Worm (Caenorhabditis elegans): ENCODE results near the gene T26G10.5.

The T26G10.5 gene

DNA sequence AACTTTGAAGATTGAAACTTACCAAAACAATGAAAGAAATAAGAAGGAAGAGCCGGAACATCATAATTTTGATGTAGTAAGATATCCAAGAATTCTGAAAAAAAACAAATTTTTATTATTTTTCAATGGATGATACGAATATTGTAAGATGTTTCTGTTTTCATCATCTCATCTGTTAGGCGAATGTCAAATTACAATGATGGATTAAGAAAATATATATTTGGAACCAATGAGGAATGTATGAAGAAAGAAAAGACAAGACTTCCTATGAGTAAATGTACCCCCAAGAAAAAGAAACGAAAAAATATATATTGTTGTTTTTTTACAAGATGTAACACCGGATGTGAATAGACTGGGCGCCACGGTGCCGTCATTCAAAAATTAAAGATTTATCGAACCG, at the start of gene T26G10.5:
Gene T26G10.5, minus strand, starts transcription at position 101 of the 400 bp plus-strand sequence.
- no peak for TF ChIP-seq skn-1 (tag; optimal IDR thresholded peaks at IDR 0.05)
- TF ChIP-seq nhr-67 (tag; optimal IDR thresholded peaks at IDR 0.05): no peak
- TF ChIP-seq ceh-82 (tag; optimal IDR thresholded peaks at IDR 0.05): no peak
- TF ChIP-seq jun-1 (tag; optimal IDR thresholded peaks at IDR 0.05): no peak
- no peak for TF ChIP-seq pha-4 (tag; optimal IDR thresholded peaks at IDR 0.05)
- TF ChIP-seq elt-1 (tag; optimal IDR thresholded peaks at IDR 0.05): no peak
- TF ChIP-seq zag-1 (tag; optimal IDR thresholded peaks at IDR 0.05): no peak
- TF ChIP-seq mdl-1 (tag; optimal IDR thresholded peaks at IDR 0.05): no peak

DNA sequence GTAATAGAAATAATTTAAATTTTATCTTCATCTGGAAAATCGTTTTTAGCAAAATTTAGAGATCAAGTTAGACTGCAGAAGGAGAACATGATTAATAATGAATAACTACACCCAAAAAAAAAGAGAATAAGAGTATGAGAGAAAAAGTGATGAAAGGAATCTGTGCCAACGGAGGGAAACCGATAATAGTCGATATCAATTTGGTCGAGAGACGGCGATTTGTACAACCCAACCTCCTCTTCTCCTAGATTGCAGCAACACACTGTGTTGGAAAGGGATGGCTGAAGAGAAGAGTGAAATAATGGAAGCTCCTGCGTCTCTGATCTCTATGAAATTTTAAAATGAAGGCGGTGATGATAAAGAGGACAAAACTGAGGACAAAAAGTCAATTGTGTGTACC, 48.3 kb upstream of the T26G10.5 start:
- no peak for TF ChIP-seq ztf-4 (tag; optimal IDR thresholded peaks at IDR 0.05)
- TF ChIP-seq pqm-1 (tag; optimal IDR thresholded peaks at IDR 0.05): peak; percentile 20
- peak; percentile 85 for TF ChIP-seq jun-1 (tag; optimal IDR thresholded peaks at IDR 0.05)
- TF ChIP-seq mml-1 (tag; optimal IDR thresholded peaks at IDR 0.05): no peak
- no peak for TF ChIP-seq nhr-25 (tag; optimal IDR thresholded peaks at IDR 0.05)
- peak; percentile 77 for TF ChIP-seq elt-2 (tag; optimal IDR thresholded peaks at IDR 0.05)
- TF ChIP-seq ceh-28 (tag; optimal IDR thresholded peaks at IDR 0.05): no peak
- no peak for TF ChIP-seq fos-1 (tag; optimal IDR thresholded peaks at IDR 0.05)

DNA sequence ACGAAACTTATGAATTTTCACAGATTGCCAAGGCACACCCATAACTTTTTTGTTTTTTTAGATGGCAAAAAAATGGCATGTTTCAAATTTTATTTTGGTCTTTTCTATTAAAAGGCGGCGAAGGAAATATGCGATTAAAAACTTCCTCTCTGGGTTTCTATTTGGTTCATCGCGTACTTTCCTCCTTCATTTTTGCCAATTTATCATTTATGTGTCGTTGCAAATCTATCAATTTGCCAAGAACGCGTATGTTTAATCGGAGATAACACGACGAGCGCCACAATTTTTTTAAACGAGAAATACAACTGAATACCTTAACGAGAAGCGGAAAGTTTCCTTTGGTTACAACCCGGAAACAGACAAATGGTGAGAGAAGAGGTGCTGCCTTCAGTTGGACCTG, 46.3 kb upstream of the T26G10.5 start:
- no peak for TF ChIP-seq snpc-4 (tag; optimal IDR thresholded peaks at IDR 0.05)
- peak; percentile 44 for TF ChIP-seq elt-2 (tag; optimal IDR thresholded peaks at IDR 0.05)

- TF ChIP-seq jun-1 (tag; optimal IDR thresholded peaks at IDR 0.05) (no peak), unc-62 (GFP tag; optimal IDR thresholded peaks at IDR 0.05) (no peak), pqm-1 (tag; optimal IDR thresholded peaks at IDR 0.05) (no peak), nhr-28 (tag; optimal IDR thresholded peaks at IDR 0.05) (no peak), nhr-12 (tag; optimal IDR thresholded peaks at IDR 0.05) (no peak), tbx-2 (tag; optimal IDR thresholded peaks at IDR 0.05) (no peak), nhr-67 (tag; optimal IDR thresholded peaks at IDR 0.05) (no peak), aly-2 (tag; optimal IDR thresholded peaks at IDR 0.05) (no peak), R02D3.7 (tag; optimal IDR thresholded peaks at IDR 0.05) (no peak), snpc-4 (tag; optimal IDR thresholded peaks at IDR 0.05) (no peak), daf-12 (tag; optimal IDR thresholded peaks at IDR 0.05) (no peak), nhr-76 (tag; optimal IDR thresholded peaks at IDR 0.05) (no peak), elt-2 (tag; optimal IDR thresholded peaks at IDR 0.05) (no peak), nhr-25 (tag; optimal IDR thresholded peaks at IDR 0.05) (no peak), ztf-4 (tag; optimal IDR thresholded peaks at IDR 0.05) (no peak), pha-4 (tag; optimal IDR thresholded peaks at IDR 0.05) (no peak)
These were observed 45.8 kb upstream of the T26G10.5 start for ce11 chrIII:9471996-9472395.

ce11 chrIII:9467857-9468256, 41.7 kb upstream of the T26G10.5 start, which contains the start of gene tag-342:
tag-342 (plus strand) TSS chrIII:9468157.
- no peak for TF ChIP-seq egl-5 (tag; optimal IDR thresholded peaks at IDR 0.05)
- no peak for TF ChIP-seq lin-39 (tag; optimal IDR thresholded peaks at IDR 0.05)
- TF ChIP-seq unc-39 (tag; optimal IDR thresholded peaks at IDR 0.05): no peak
- no peak for TF ChIP-seq pha-4 (tag; optimal IDR thresholded peaks at IDR 0.05)
- TF ChIP-seq ama-1 (optimal IDR thresholded peaks at IDR 0.05): no peak
- no peak for TF ChIP-seq ceh-28 (tag; optimal IDR thresholded peaks at IDR 0.05)
- no peak for TF ChIP-seq elt-3 (tag; optimal IDR thresholded peaks at IDR 0.05)
- no peak for TF ChIP-seq ZK546.5 (tag; optimal IDR thresholded peaks at IDR 0.05)

DNA sequence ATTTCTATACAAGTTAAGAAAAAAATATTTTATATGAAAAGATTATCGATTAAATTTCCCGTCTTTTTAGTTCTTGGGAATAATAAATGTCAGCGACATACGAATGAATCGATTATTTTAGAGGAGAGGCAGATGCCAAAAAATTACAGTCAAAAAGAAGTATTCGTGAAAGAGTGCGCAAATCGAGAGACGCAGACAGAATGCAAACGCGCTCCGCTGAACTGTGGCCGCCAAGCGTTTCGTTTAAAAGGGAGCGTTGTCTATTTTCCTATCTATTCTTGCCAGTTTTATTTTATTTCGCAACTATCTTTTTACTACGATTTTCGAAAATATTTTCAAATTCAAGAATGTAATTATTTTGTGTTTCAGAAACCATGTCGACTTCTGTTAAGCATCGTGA, 40.9 kb upstream of the T26G10.5 start, which contains the start of gene baf-1:
Gene baf-1, plus strand, starts transcription at position 370 of the 400 bp plus-strand sequence.
- TF ChIP-seq R02D3.7 (tag; optimal IDR thresholded peaks at IDR 0.05) (peak; percentile 23), fos-1 (tag; optimal IDR thresholded peaks at IDR 0.05) (no peak), pqm-1 (tag; optimal IDR thresholded peaks at IDR 0.05) (peak; percentile 16), elt-2 (tag; optimal IDR thresholded peaks at IDR 0.05) (peak; percentile 50), nfya-1 (tag; optimal IDR thresholded peaks at IDR 0.05; ENCODE audit: insufficient read depth) (peak; percentile 70), eor-1 (tag; optimal IDR thresholded peaks at IDR 0.05) (no peak), fkh-2 (tag; optimal IDR thresholded peaks at IDR 0.05) (no peak), ceh-16 (tag; optimal IDR thresholded peaks at IDR 0.05) (no peak), tbx-2 (tag; optimal IDR thresholded peaks at IDR 0.05) (no peak), ama-1 (optimal IDR thresholded peaks at IDR 0.05) (peak; percentile 12), mdl-1 (tag; optimal IDR thresholded peaks at IDR 0.05) (no peak), nhr-12 (tag; optimal IDR thresholded peaks at IDR 0.05) (no peak), hmg-11 (tag; optimal IDR thresholded peaks at IDR 0.05) (peak; percentile 27), snpc-4 (tag; optimal IDR thresholded peaks at IDR 0.05) (peak; percentile 51), nhr-25 (tag; optimal IDR thresholded peaks at IDR 0.05) (peak; percentile 74), lin-39 (tag; optimal IDR thresholded peaks at IDR 0.05) (peak; percentile 13), unc-62 (GFP tag; optimal IDR thresholded peaks at IDR 0.05) (no peak), nhr-43 (tag; optimal IDR thresholded peaks at IDR 0.05; ENCODE audit: poor library complexity, severe bottlenecking) (peak; percentile 49), nhr-237 (tag; optimal IDR thresholded peaks at IDR 0.05) (no peak), elt-1 (tag; optimal IDR thresholded peaks at IDR 0.05) (no peak), nhr-23 (tag; optimal IDR thresholded peaks at IDR 0.05) (peak; percentile 68), ceh-28 (tag; optimal IDR thresholded peaks at IDR 0.05) (peak; percentile 51), lin-15B (tag; optimal IDR thresholded peaks at IDR 0.05) (peak; percentile 78), jun-1 (tag; optimal IDR thresholded peaks at IDR 0.05) (peak; percentile 27), pha-4 (tag; optimal IDR thresholded peaks at IDR 0.05) (peak; percentile 84), skn-1 (tag; optimal IDR thresholded peaks at IDR 0.05) (peak; percentile 30)
